Worm (Caenorhabditis elegans) whole organism, late embryonic: Measurements from ENCODE around the gene dnpp-1.

Source experiments
- Y22D7AL.16 ChIP-seq: sonication (generic microtip); optimal IDR thresholded peaks from 2 replicates; lab custom pipeline; 2016; ENCODE audit warnings: missing genetic modification characterization, missing compliant biosample characterization
- ama-1 ChIP-seq: fragments of 150-350 bp; optimal IDR thresholded peaks from 2 replicates; lab custom pipeline; 2014
- ceh-34 ChIP-seq: sonication (generic microtip); optimal IDR thresholded peaks from 2 replicates; lab custom pipeline; 2016; ENCODE audit warnings: mild to moderate bottlenecking, missing genetic modification characterization, missing compliant biosample characterization
- ets-4 ChIP-seq: sonication (generic microtip); optimal IDR thresholded peaks from 2 replicates; lab custom pipeline; 2016; ENCODE audit warnings: missing genetic modification characterization, missing compliant biosample characterization
- fkh-10 ChIP-seq: fragments of 150-350 bp; optimal IDR thresholded peaks from 2 replicates; lab custom pipeline; 2014; ENCODE audit warnings: missing biosample characterization, missing genetic modification reagents, missing genetic modification characterization
- gmeb-2 ChIP-seq: sonication (generic microtip); optimal IDR thresholded peaks from 2 replicates; lab custom pipeline; 2016; ENCODE audit warnings: missing genetic modification characterization, inconsistent platforms, missing compliant biosample characterization
- hlh-13 ChIP-seq: fragments of 200-800 bp; sonication (Bioruptor generic); optimal IDR thresholded peaks from 2 replicates; lab custom pipeline; 2018; ENCODE audit warnings: mild to moderate bottlenecking, missing genetic modification characterization, missing compliant biosample characterization
- nfya-1 ChIP-seq: sonication (generic microtip); optimal IDR thresholded peaks from 2 replicates; lab custom pipeline; 2017; ENCODE audit warnings: missing genetic modification characterization, mild to moderate bottlenecking, missing compliant biosample characterization, antibody characterized with exemption, moderate library complexity
- npax-4 ChIP-seq: sonication (generic microtip); optimal IDR thresholded peaks from 2 replicates; lab custom pipeline; 2016; ENCODE audit warnings: missing genetic modification characterization, missing compliant biosample characterization
- pag-3 ChIP-seq: sonication (generic microtip); optimal IDR thresholded peaks from 2 replicates; lab custom pipeline; 2016; ENCODE audit warnings: missing compliant biosample characterization, missing genetic modification characterization, borderline replicate concordance
- pax-1 ChIP-seq: fragments of 150-350 bp; optimal IDR thresholded peaks from 2 replicates; lab custom pipeline; 2014; ENCODE audit warnings: missing biosample characterization, missing genetic modification characterization
- rnt-1 ChIP-seq: sonication (generic microtip); optimal IDR thresholded peaks from 2 replicates; lab custom pipeline; 2016; ENCODE audit warnings: missing genetic modification characterization, missing compliant biosample characterization
- zip-5 ChIP-seq: sonication (generic microtip); optimal IDR thresholded peaks from 2 replicates; lab custom pipeline; 2016; ENCODE audit warnings: missing genetic modification characterization, missing compliant biosample characterization

DNA sequence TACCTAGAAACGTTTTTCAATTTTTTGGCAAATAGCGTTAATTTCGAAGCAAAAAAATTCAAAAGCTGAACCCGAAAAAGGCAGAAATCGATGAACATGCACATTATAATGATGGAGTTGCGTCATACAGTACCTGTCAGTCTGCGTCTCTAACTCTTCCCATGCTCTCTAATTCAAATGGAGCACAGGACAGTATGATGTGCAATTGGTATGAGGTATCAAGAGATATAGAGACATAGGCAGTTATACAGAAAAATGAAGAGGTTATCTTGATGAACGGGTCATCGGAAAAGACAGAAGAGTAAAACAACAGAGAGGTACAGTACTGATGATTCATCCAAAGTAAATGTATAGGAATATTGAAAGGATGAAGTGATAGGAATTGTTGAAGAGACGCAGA, 37.1 kb upstream of the dnpp-1 start:
- TF ChIP-seq ama-1 (no peak), fkh-10 (GFP tag; lab: Kevin White, UChicago) (no peak), gmeb-2 (tag; lab: Kevin White, UChicago) (no peak), zip-5 (tag; lab: Kevin White, UChicago) (no peak), pax-1 (tag; lab: Kevin White, UChicago) (no peak), hlh-13 (GFP tag; lab: Kevin White, UChicago) (no peak), ceh-34 (tag; lab: Kevin White, UChicago) (no peak), nfya-1 (tag; lab: Kevin White, UChicago) (no peak), npax-4 (tag; lab: Kevin White, UChicago) (no peak), ets-4 (tag; lab: Kevin White, UChicago) (no peak), pag-3 (no peak), rnt-1 (tag; lab: Kevin White, UChicago) (no peak), Y22D7AL.16 (tag; lab: Kevin White, UChicago) (no peak)
